Worm (Caenorhabditis elegans) whole organism, L1 larva: Measurements from ENCODE around the gene T01G6.10.

Experiments
- F16B12.6 ChIP-seq: fragments of 150-350 bp; optimal IDR thresholded peaks from 2 replicates; lab custom pipeline; 2014; ENCODE audit warnings: missing biosample characterization, missing genetic modification characterization
- dpl-1 ChIP-seq, 3 experiments: fragments of 150-350 bp in 2 of 3; sonication (generic microtip) in 1 of 3; optimal IDR thresholded peaks; 2 replicates each; lab custom pipeline; 2014 to 2017; ENCODE audit warnings: missing biosample characterization in 3 of 3, missing genetic modification characterization in 3 of 3, missing genetic modification reagents in 3 of 3
- egl-27 ChIP-seq, 2 experiments: fragments of 150-350 bp in 1 of 2; sonication (generic microtip); optimal IDR thresholded peaks; 3 replicates each; lab custom pipeline; 2017 to 2018; ENCODE audit warnings: missing biosample characterization in 2 of 2, missing genetic modification characterization in 2 of 2, missing genetic modification reagents in 2 of 2
- fos-1 ChIP-seq: fragments of 150-350 bp; optimal IDR thresholded peaks from 2 replicates; lab custom pipeline; 2014; ENCODE audit warnings: missing biosample characterization, missing genetic modification characterization
- nhr-85 ChIP-seq: sonication (generic microtip); peaks from one replicate; lab custom pipeline; 2016; ENCODE audit warnings: missing genetic modification characterization, inconsistent platforms, missing compliant biosample characterization
- skn-1 ChIP-seq: fragments of 150-350 bp; optimal IDR thresholded peaks from 2 replicates; lab custom pipeline; 2014; ENCODE audit warnings: missing biosample characterization, missing genetic modification characterization
- swsn-7 ChIP-seq: sonication (generic microtip); optimal IDR thresholded peaks from 2 replicates; lab custom pipeline; 2016; ENCODE audit warnings: missing genetic modification characterization, missing compliant biosample characterization
- tbx-2 ChIP-seq: sonication (generic microtip); optimal IDR thresholded peaks from 2 replicates; lab custom pipeline; 2016; ENCODE audit warnings: missing genetic modification characterization, missing compliant biosample characterization
- zag-1 ChIP-seq: fragments of 150-350 bp; optimal IDR thresholded peaks from 2 replicates; lab custom pipeline; 2014; ENCODE audit warnings: missing biosample characterization, missing genetic modification characterization

DNA sequence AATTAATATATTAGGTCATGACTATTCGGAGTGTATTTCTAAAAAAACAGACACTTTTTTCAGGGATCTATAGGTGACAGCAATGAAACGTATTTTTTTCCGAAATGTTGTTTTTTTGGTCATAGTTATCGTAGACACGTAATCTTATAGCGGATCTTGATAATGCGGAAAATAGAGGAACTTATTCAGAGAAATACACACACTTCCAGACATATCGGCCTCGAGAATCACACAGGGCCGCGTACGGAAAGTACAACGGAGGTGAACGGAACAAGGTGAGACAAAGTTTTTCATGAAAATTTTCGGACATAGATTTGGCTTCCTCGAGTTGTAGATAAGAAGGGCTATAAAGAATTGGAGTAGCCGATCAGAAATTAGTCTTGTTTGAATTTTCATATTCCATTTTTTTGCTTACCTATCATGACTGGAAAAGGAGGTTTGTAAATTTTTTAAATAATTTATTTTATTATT, 36.1 kb upstream of the T01G6.10 start, which contains the start of gene nhr-155:
- TF ChIP-seq swsn-7 (no peak), skn-1 (tag; lab: Kevin White, UChicago) (no peak), nhr-85 (tag; lab: Kevin White, UChicago) (peak; percentile 20), zag-1 (tag; lab: Kevin White, UChicago) (no peak), dpl-1 (GFP tag; optimal IDR thresholded peaks at IDR 0.05; lab: Kevin White, UChicago) (no peak), fos-1 (no peak), F16B12.6 (tag; lab: Kevin White, UChicago) (no peak), egl-27 (tag; optimal IDR thresholded peaks at IDR 0.05; lab: Kevin White, UChicago) (no peak), tbx-2 (tag; lab: Kevin White, UChicago) (no peak)
